Fruit fly (Drosophila melanogaster) whole organism, pupa: ENCODE measurements around the gene CG31777.

Source experiments
- CG12605 ChIP-seq: fragments of 200-800 bp; sonication (Bioruptor generic); IDR thresholded peaks from 2 replicates; pipeline ENCODE4 v1.3.6; 2022; ENCODE audit warnings: missing biosample characterization, missing genetic modification characterization
- CG14655 ChIP-seq: fragments of 200-800 bp; sonication (Bioruptor generic); optimal IDR thresholded peaks from 3 replicates; lab custom pipeline; 2017; ENCODE audit warnings: mild to moderate bottlenecking, missing biosample characterization, missing genetic modification reagents, missing genetic modification characterization
- CG15710 ChIP-seq: fragments of 200-800 bp; sonication (Bioruptor generic); optimal IDR thresholded peaks from 2 replicates; lab custom pipeline; 2018; ENCODE audit warnings: missing biosample characterization, mild to moderate bottlenecking, missing genetic modification characterization, moderate library complexity
- CG34367 ChIP-seq: fragments of 200-800 bp; sonication (Bioruptor generic); optimal IDR thresholded peaks from 2 replicates; lab custom pipeline; 2018; ENCODE audit warnings: missing biosample characterization, mild to moderate bottlenecking, missing genetic modification characterization
- CG4496 ChIP-seq: fragments of 200-800 bp; sonication (Bioruptor generic); IDR thresholded peaks from 3 replicates; pipeline ENCODE4 v1.3.6; 2022; ENCODE audit warnings: missing biosample characterization, missing genetic modification characterization
- CG8159 ChIP-seq: fragments of 200-800 bp; sonication (Bioruptor generic); optimal IDR thresholded peaks from 3 replicates; lab custom pipeline; 2018; ENCODE audit warnings: missing biosample characterization, mild to moderate bottlenecking, missing genetic modification characterization, moderate library complexity
- CG9948 ChIP-seq: fragments of 200-800 bp; sonication (Bioruptor generic); optimal IDR thresholded peaks from 2 replicates; lab custom pipeline; 2018; ENCODE audit warnings: missing biosample characterization, mild to moderate bottlenecking, missing genetic modification characterization, moderate library complexity
- D1 ChIP-seq: fragments of 200-800 bp; sonication (Bioruptor generic); optimal IDR thresholded peaks from 2 replicates; lab custom pipeline; 2018; ENCODE audit warnings: missing biosample characterization, mild to moderate bottlenecking, missing genetic modification characterization, moderate library complexity
- EcR ChIP-seq: fragments of 200-800 bp; sonication (Bioruptor generic); optimal IDR thresholded peaks from 3 replicates; lab custom pipeline; 2019; ENCODE audit warnings: missing biosample characterization, missing genetic modification characterization, mild to moderate bottlenecking, moderate library complexity, missing genetic modification reagents
- Pif1B ChIP-seq: fragments of 200-800 bp; sonication (Bioruptor generic); optimal IDR thresholded peaks from 3 replicates; lab custom pipeline; 2016; ENCODE audit warnings: missing biosample characterization, missing genetic modification characterization
- fd96Ca ChIP-seq: fragments of 200-800 bp; sonication (Bioruptor generic); IDR thresholded peaks from 3 replicates; pipeline ENCODE4 v1.3.6; 2022; ENCODE audit warnings: missing biosample characterization, missing genetic modification characterization

dm6 chr2L:3669034-3669433 is 37.8 kb downstream of the CG31777 start, which contains the start of gene Sfp24Bd:
- TF ChIP-seq CG12605 (GFP tag; lab: Robert Waterston, UW): no peak
- no peak for TF ChIP-seq D1 (tag; lab: Kevin White, UChicago)
- no peak for TF ChIP-seq CG4496
- no peak for TF ChIP-seq Pif1B (GFP tag; lab: Kevin White, UChicago)
- TF ChIP-seq CG9948 (tag; lab: Kevin White, UChicago): no peak
- no peak for TF ChIP-seq EcR (GFP tag; lab: Kevin White, UChicago)
- TF ChIP-seq CG15710 (tag; lab: Kevin White, UChicago): no peak
- no peak for TF ChIP-seq CG34367 (tag; lab: Kevin White, UChicago)
- no peak for TF ChIP-seq CG8159 (tag; lab: Kevin White, UChicago)
- no peak for TF ChIP-seq fd96Ca (GFP tag; lab: Robert Waterston, UW)
- TF ChIP-seq CG14655 (GFP tag; lab: Kevin White, UChicago): no peak
